Worm (Caenorhabditis elegans) whole organism, L1 larva: Measurements from ENCODE around the gene M163.22.

ENCODE experiments used
- C04F5.9 ChIP-seq: sonication (generic microtip); optimal IDR thresholded peaks from 2 replicates; lab custom pipeline; 2016; ENCODE audit warnings: missing genetic modification characterization, missing compliant biosample characterization
- C16A3.4 ChIP-seq: fragments of 150-350 bp; optimal IDR thresholded peaks from 2 replicates; lab custom pipeline; 2014; ENCODE audit warnings: missing biosample characterization, missing genetic modification characterization
- C34B4.2 ChIP-seq: sonication (generic microtip); optimal IDR thresholded peaks from 2 replicates; lab custom pipeline; 2017; ENCODE audit warnings: mild to moderate bottlenecking, missing genetic modification characterization, missing compliant biosample characterization
- Y116A8C.19 ChIP-seq: sonication (generic microtip); optimal IDR thresholded peaks from 2 replicates; lab custom pipeline; 2016; ENCODE audit warnings: missing compliant biosample characterization, missing genetic modification characterization, borderline replicate concordance
- alr-1 ChIP-seq: fragments of 200-800 bp; sonication (Bioruptor generic); optimal IDR thresholded peaks from 2 replicates; lab custom pipeline; 2018; ENCODE audit warnings: borderline replicate concordance, mild to moderate bottlenecking, missing genetic modification characterization, missing compliant biosample characterization
- aly-2 ChIP-seq: fragments of 150-350 bp; optimal IDR thresholded peaks from 2 replicates; lab custom pipeline; 2014; ENCODE audit warnings: missing biosample characterization, missing genetic modification characterization
- ama-1 ChIP-seq: fragments of 150-350 bp; optimal IDR thresholded peaks from 2 replicates; lab custom pipeline; 2014
- blmp-1 ChIP-seq: fragments of 150-350 bp; optimal IDR thresholded peaks from 2 replicates; lab custom pipeline; 2014; ENCODE audit warnings: missing biosample characterization, missing genetic modification characterization
- ceh-8 ChIP-seq: fragments of 200-800 bp; sonication (Bioruptor generic); optimal IDR thresholded peaks from 2 replicates; lab custom pipeline; 2018; ENCODE audit warnings: mild to moderate bottlenecking, missing genetic modification characterization, moderate library complexity, missing compliant biosample characterization
- ces-1 ChIP-seq: fragments of 150-350 bp; optimal IDR thresholded peaks from 2 replicates; lab custom pipeline; 2014; ENCODE audit warnings: missing biosample characterization, missing genetic modification reagents, missing genetic modification characterization
- efl-1 ChIP-seq, 4 experiments: fragments of 150-350 bp; optimal IDR thresholded peaks in 3 of 4; peaks in 1 of 4; 1 replicate in 1 of 4; 2 replicates in 3 of 4; lab custom pipeline; 2014; ENCODE audit warnings: missing biosample characterization in 2 of 4, missing genetic modification characterization in 2 of 4, missing genetic modification reagents in 2 of 4
- egl-13 ChIP-seq: sonication (generic microtip); optimal IDR thresholded peaks from 2 replicates; lab custom pipeline; 2016; ENCODE audit warnings: missing genotype, missing genetic modification reagents, missing genetic modification characterization, missing compliant biosample characterization
- ets-5 ChIP-seq: fragments of 200-800 bp; sonication (Bioruptor generic); IDR thresholded peaks from 2 replicates; pipeline ENCODE4 v1.3.6; 2022; ENCODE audit warnings: missing genetic modification characterization, missing compliant biosample characterization
- fkh-8 ChIP-seq: sonication (generic microtip); optimal IDR thresholded peaks from 2 replicates; lab custom pipeline; 2016; ENCODE audit warnings: mild to moderate bottlenecking, missing genetic modification characterization, missing compliant biosample characterization
- fos-1 ChIP-seq: fragments of 150-350 bp; optimal IDR thresholded peaks from 2 replicates; lab custom pipeline; 2014; ENCODE audit warnings: missing biosample characterization, missing genetic modification characterization
- grh-1 ChIP-seq: fragments of 200-800 bp; sonication (Bioruptor generic); IDR thresholded peaks from 2 replicates; pipeline ENCODE4 v1.3.6; 2022; ENCODE audit warnings: missing genetic modification reagents, missing genetic modification characterization, missing compliant biosample characterization
- hlh-17 ChIP-seq: fragments of 200-800 bp; sonication (Bioruptor generic); optimal IDR thresholded peaks from 2 replicates; lab custom pipeline; 2018; ENCODE audit warnings: missing genetic modification characterization, mild to moderate bottlenecking, missing compliant biosample characterization, moderate library complexity, borderline replicate concordance
- irx-1 ChIP-seq: sonication (generic microtip); optimal IDR thresholded peaks from 2 replicates; lab custom pipeline; 2016; ENCODE audit warnings: missing genetic modification characterization, missing compliant biosample characterization
- lin-14 ChIP-seq: fragments of 200-800 bp; sonication (Bioruptor generic); optimal IDR thresholded peaks from 2 replicates; lab custom pipeline; 2018; ENCODE audit warnings: mild to moderate bottlenecking, missing genetic modification characterization, moderate library complexity, missing compliant biosample characterization
- lin-35 ChIP-seq, 2 experiments: fragments of 150-350 bp; optimal IDR thresholded peaks; 2 replicates each; lab custom pipeline; 2014; ENCODE audit warnings: missing biosample characterization in 2 of 2, missing genetic modification characterization in 2 of 2, missing genetic modification reagents in 2 of 2
- mab-9 ChIP-seq: fragments of 200-800 bp; sonication (Bioruptor generic); IDR thresholded peaks from 2 replicates; pipeline ENCODE4 v1.3.6; 2022; ENCODE audit warnings: missing genetic modification reagents, missing genetic modification characterization, missing compliant biosample characterization
- mdl-1 ChIP-seq, 2 experiments: fragments of 150-350 bp; optimal IDR thresholded peaks; 2 replicates each; lab custom pipeline; 2014 to 2017; ENCODE audit warnings: missing biosample characterization in 2 of 2, missing genetic modification characterization in 2 of 2, inconsistent platforms in 1 of 2
- mef-2 ChIP-seq: fragments of 150-350 bp; optimal IDR thresholded peaks from 2 replicates; lab custom pipeline; 2014; ENCODE audit warnings: missing biosample characterization, missing genetic modification characterization
- nhr-11 ChIP-seq: fragments of 150-350 bp; optimal IDR thresholded peaks from 2 replicates; lab custom pipeline; 2014; ENCODE audit warnings: missing biosample characterization, missing genetic modification characterization
- nhr-12 ChIP-seq: sonication (generic microtip); optimal IDR thresholded peaks from 2 replicates; lab custom pipeline; 2017; ENCODE audit warnings: missing biosample characterization, missing genetic modification characterization
- nhr-28 ChIP-seq: fragments of 150-350 bp; optimal IDR thresholded peaks from 2 replicates; lab custom pipeline; 2014; ENCODE audit warnings: missing biosample characterization, missing genetic modification characterization
- nhr-47 ChIP-seq: sonication (generic microtip); optimal IDR thresholded peaks from 2 replicates; lab custom pipeline; 2016; ENCODE audit warnings: mild to moderate bottlenecking, missing genetic modification characterization, moderate library complexity, missing compliant biosample characterization
- nhr-71 ChIP-seq: sonication (generic microtip); optimal IDR thresholded peaks from 2 replicates; lab custom pipeline; 2016; ENCODE audit warnings: mild to moderate bottlenecking, missing genetic modification characterization, moderate library complexity, missing compliant biosample characterization
- nhr-85 ChIP-seq: sonication (generic microtip); peaks from one replicate; lab custom pipeline; 2016; ENCODE audit warnings: missing genetic modification characterization, inconsistent platforms, missing compliant biosample characterization
- pag-3 ChIP-seq: sonication (generic microtip); optimal IDR thresholded peaks from 2 replicates; lab custom pipeline; 2017; ENCODE audit warnings: missing genetic modification characterization, mild to moderate bottlenecking, missing compliant biosample characterization, antibody characterized with exemption, borderline replicate concordance; ENCODE audit not compliant: insufficient read depth
- pax-3 ChIP-seq: fragments of 200-800 bp; sonication (Bioruptor generic); optimal IDR thresholded peaks from 2 replicates; lab custom pipeline; 2018; ENCODE audit warnings: mild to moderate bottlenecking, missing genetic modification characterization, moderate library complexity, missing compliant biosample characterization
- pqm-1 ChIP-seq: sonication (generic microtip); optimal IDR thresholded peaks from 3 replicates; lab custom pipeline; 2017; ENCODE audit warnings: missing biosample characterization, missing genetic modification characterization
- rnt-1 ChIP-seq: sonication (generic microtip); optimal IDR thresholded peaks from 2 replicates; lab custom pipeline; 2016; ENCODE audit warnings: mild to moderate bottlenecking, missing genetic modification characterization, moderate library complexity, missing compliant biosample characterization
- snpc-4 ChIP-seq: fragments of 150-350 bp; optimal IDR thresholded peaks from 2 replicates; lab custom pipeline; 2014; ENCODE audit warnings: missing biosample characterization, missing genetic modification characterization
- snu-23 ChIP-seq: sonication (generic microtip); optimal IDR thresholded peaks from 2 replicates; lab custom pipeline; 2016; ENCODE audit warnings: missing genetic modification characterization, missing compliant biosample characterization
- sptf-1 ChIP-seq: fragments of 150-350 bp; optimal IDR thresholded peaks from 2 replicates; lab custom pipeline; 2014; ENCODE audit warnings: missing biosample characterization, missing genetic modification characterization
- swsn-7 ChIP-seq: sonication (generic microtip); optimal IDR thresholded peaks from 2 replicates; lab custom pipeline; 2016; ENCODE audit warnings: missing genetic modification characterization, missing compliant biosample characterization
- tbx-2 ChIP-seq: sonication (generic microtip); optimal IDR thresholded peaks from 2 replicates; lab custom pipeline; 2016; ENCODE audit warnings: missing genetic modification characterization, missing compliant biosample characterization
- tlp-1 ChIP-seq: fragments of 150-350 bp; optimal IDR thresholded peaks from 2 replicates; lab custom pipeline; 2014; ENCODE audit warnings: missing biosample characterization, missing genetic modification characterization
- unc-130 ChIP-seq: fragments of 150-350 bp; optimal IDR thresholded peaks from 2 replicates; lab custom pipeline; 2017; ENCODE audit warnings: missing biosample characterization, missing genetic modification characterization, inconsistent platforms
- unc-62 ChIP-seq: fragments of 150-350 bp; optimal IDR thresholded peaks from 2 replicates; lab custom pipeline; 2014; ENCODE audit warnings: missing biosample characterization, missing genetic modification reagents, missing genetic modification characterization
- unc-86 ChIP-seq: sonication (generic microtip); optimal IDR thresholded peaks from 2 replicates; lab custom pipeline; 2016; ENCODE audit warnings: missing genetic modification characterization, missing compliant biosample characterization
- vab-15 ChIP-seq: sonication (generic microtip); optimal IDR thresholded peaks from 2 replicates; lab custom pipeline; 2017; ENCODE audit warnings: missing genotype, mild to moderate bottlenecking, missing genetic modification characterization, missing compliant biosample characterization
- zag-1 ChIP-seq: fragments of 150-350 bp; optimal IDR thresholded peaks from 2 replicates; lab custom pipeline; 2014; ENCODE audit warnings: missing biosample characterization, missing genetic modification characterization
- ztf-11 ChIP-seq, 2 experiments: sonication (generic microtip); optimal IDR thresholded peaks; 2 replicates each; lab custom pipeline; 2016 to 2017; ENCODE audit warnings: missing genetic modification characterization in 2 of 2, missing biosample characterization in 1 of 2, missing compliant biosample characterization in 1 of 2
- ztf-4 ChIP-seq: fragments of 150-350 bp; optimal IDR thresholded peaks from 2 replicates; lab custom pipeline; 2014; ENCODE audit warnings: missing biosample characterization, missing genetic modification characterization

M163.22 gene

DNA sequence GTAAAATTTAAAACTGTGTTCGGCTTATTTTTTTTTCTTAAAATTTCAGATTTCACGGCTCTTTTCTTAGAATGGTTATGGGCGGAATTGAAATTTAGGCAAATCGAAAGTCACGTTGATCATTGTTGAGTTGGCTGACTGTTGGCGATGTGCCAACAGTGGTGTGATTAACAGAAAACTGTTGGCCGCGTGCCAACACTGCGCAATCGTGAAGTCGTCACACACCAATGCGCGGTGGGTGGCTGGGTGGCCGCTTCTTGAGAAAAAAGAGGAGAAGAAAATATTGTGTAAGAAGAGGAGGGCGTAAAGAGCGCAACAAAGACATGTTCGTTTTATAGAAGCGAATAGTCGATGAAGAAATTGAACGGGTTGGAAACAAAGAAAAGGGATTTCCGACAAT is 25.4 kb downstream of the M163.22 start:
- TF ChIP-seq unc-86 (no peak), blmp-1 (tag; lab: Kevin White, UChicago) (peak; percentile 44), aly-2 (tag; lab: Kevin White, UChicago) (no peak), mdl-1 (tag; optimal IDR thresholded peaks at IDR 0.05; lab: Kevin White, UChicago) (no peak), nhr-12 (no peak), ceh-8 (GFP tag; lab: Kevin White, UChicago) (no peak), unc-130 (no peak), nhr-71 (peak; percentile 25), lin-35 (GFP tag; optimal IDR thresholded peaks at IDR 0.05; lab: Kevin White, UChicago) (no peak), nhr-11 (tag; lab: Kevin White, UChicago) (no peak), efl-1 (optimal IDR thresholded peaks at IDR 0.05; lab: Kevin White, UChicago) (no peak), efl-1 (GFP tag; optimal IDR thresholded peaks at IDR 0.05 in 1 of 2; lab: Kevin White, UChicago) (peak in 1 of 2 experiments; percentile 20), alr-1 (tag; lab: Kevin White, UChicago) (no peak), nhr-47 (tag; lab: Kevin White, UChicago) (no peak), snu-23 (peak; percentile 17), fos-1 (no peak), unc-62 (GFP tag; lab: Kevin White, UChicago) (no peak), ces-1 (GFP tag; lab: Kevin White, UChicago) (no peak), ets-5 (no peak), tlp-1 (no peak), nhr-85 (tag; lab: Kevin White, UChicago) (peak; percentile 80), ztf-11 (tag; optimal IDR thresholded peaks at IDR 0.05; lab: Kevin White, UChicago) (no peak), hlh-17 (no peak), zag-1 (no peak), lin-14 (peak; percentile 54), mab-9 (GFP tag; lab: Robert Waterston, UW) (no peak), C34B4.2 (tag; lab: Kevin White, UChicago) (no peak), irx-1 (tag; lab: Kevin White, UChicago) (no peak), tbx-2 (tag; lab: Kevin White, UChicago) (peak; percentile 39), snpc-4 (tag; lab: Kevin White, UChicago) (no peak), rnt-1 (tag; lab: Kevin White, UChicago) (peak; percentile 1), ztf-4 (no peak), C04F5.9 (tag; lab: Kevin White, UChicago) (no peak), ama-1 (lab: Kevin White, UChicago) (peak; percentile 68), mef-2 (tag; lab: Kevin White, UChicago) (no peak), egl-13 (no peak), fkh-8 (tag; lab: Kevin White, UChicago) (no peak), pag-3 (no peak), C16A3.4 (tag; lab: Kevin White, UChicago) (no peak), nhr-28 (tag; lab: Kevin White, UChicago) (no peak), grh-1 (GFP tag; lab: Robert Waterston, UW) (peak; percentile 28; the same call in 1 of the 2 replicates), pqm-1 (tag; lab: Kevin White, UChicago) (no peak), Y116A8C.19 (tag; lab: Kevin White, UChicago) (no peak), sptf-1 (tag; lab: Kevin White, UChicago) (no peak)

DNA sequence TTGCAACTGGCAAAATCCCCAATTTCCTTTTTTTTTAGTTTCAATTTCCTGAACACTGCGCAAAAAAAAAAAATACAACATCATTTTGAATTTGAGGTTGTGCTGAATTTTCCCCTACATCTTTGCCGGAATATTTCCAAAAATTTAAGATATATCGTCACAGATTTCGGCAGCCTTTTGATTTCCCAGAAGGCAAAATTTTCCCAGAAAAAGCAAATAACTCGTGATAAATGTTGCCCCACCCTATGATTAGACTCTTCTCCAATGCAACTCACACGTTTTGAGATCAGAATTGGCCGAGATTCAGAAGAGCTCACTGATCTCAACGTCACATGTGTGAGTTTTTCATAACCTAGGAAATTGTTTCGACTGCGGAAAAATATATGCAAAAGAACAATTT is 26.7 kb downstream of the M163.22 start:
- peak; percentile 1 for TF ChIP-seq fos-1
- peak; percentile 16 for TF ChIP-seq swsn-7 (tag; lab: Kevin White, UChicago)
- peak; percentile 66 for TF ChIP-seq nhr-47 (tag; lab: Kevin White, UChicago)
- peak; percentile 71 for TF ChIP-seq nhr-71
- no peak for TF ChIP-seq vab-15 (tag; lab: Kevin White, UChicago)
- peak; percentile 90 for TF ChIP-seq fkh-8 (tag; lab: Kevin White, UChicago)
- no peak for TF ChIP-seq unc-130
- TF ChIP-seq nhr-11 (tag; lab: Kevin White, UChicago): peak; percentile 8
- peak; percentile 33 for TF ChIP-seq pax-3 (tag; lab: Kevin White, UChicago)
- TF ChIP-seq pag-3: no peak
- TF ChIP-seq ztf-11 (tag; optimal IDR thresholded peaks at IDR 0.05; lab: Kevin White, UChicago): no peak
